Fruit fly (Drosophila melanogaster) whole organism, embryonic: ENCODE results near the gene Cpr67Fb.

Experiments used
- CG1024 ChIP-seq: fragments of 200-800 bp; sonication (Bioruptor generic); IDR thresholded peaks from 2 replicates; pipeline ENCODE4 v1.3.6; 2022; ENCODE audit warnings: missing biosample characterization, missing genetic modification characterization
- CG11093 ChIP-seq: fragments of 200-800 bp; sonication (Bioruptor generic); IDR thresholded peaks from 3 replicates; pipeline ENCODE4 v1.3.6; 2022; ENCODE audit warnings: missing biosample characterization, missing genetic modification characterization
- CG11398 ChIP-seq: fragments of 200-800 bp; sonication (Bioruptor generic); optimal IDR thresholded peaks from 2 replicates; lab custom pipeline; 2016; ENCODE audit warnings: missing biosample characterization, missing genetic modification characterization
- CG1233 ChIP-seq: fragments of 200-800 bp; sonication (Bioruptor generic); optimal IDR thresholded peaks from 4 replicates; lab custom pipeline; 2018; ENCODE audit warnings: missing biosample characterization, mild to moderate bottlenecking, missing genetic modification characterization
- CG13123 ChIP-seq: fragments of 200-800 bp; sonication (Bioruptor generic); optimal IDR thresholded peaks from 2 replicates; lab custom pipeline; 2016; ENCODE audit warnings: missing biosample characterization, missing genetic modification characterization
- CG2129 ChIP-seq: fragments of 200-800 bp; sonication (Bioruptor generic); IDR thresholded peaks from 2 replicates; pipeline ENCODE4 v1.3.6; 2022; ENCODE audit warnings: missing biosample characterization, missing genetic modification characterization; ENCODE audit not compliant: partially characterized antibody
- CG33557 ChIP-seq: fragments of 200-800 bp; sonication (Bioruptor generic); optimal IDR thresholded peaks from 2 replicates; lab custom pipeline; 2019; ENCODE audit warnings: missing biosample characterization, mild to moderate bottlenecking, missing genetic modification characterization, moderate library complexity
- CG3847 ChIP-seq: fragments of 200-800 bp; sonication (Bioruptor generic); IDR thresholded peaks from 2 replicates; pipeline ENCODE4 v1.3.6; 2022; ENCODE audit warnings: missing biosample characterization, missing genetic modification characterization
- CG5953 ChIP-seq: fragments of 200-800 bp; sonication (Bioruptor generic); IDR thresholded peaks from 2 replicates; pipeline ENCODE4 v1.3.6; 2022; ENCODE audit warnings: missing biosample characterization, missing genetic modification characterization
- CG6683 ChIP-seq: fragments of 200-800 bp; sonication (Bioruptor generic); optimal IDR thresholded peaks from 2 replicates; lab custom pipeline; 2017; ENCODE audit warnings: missing biosample characterization, mild to moderate bottlenecking, missing genetic modification characterization, missing genetic modification reagents
- CG7987 ChIP-seq: fragments of 200-800 bp; sonication (Bioruptor generic); optimal IDR thresholded peaks from 2 replicates; lab custom pipeline; 2018; ENCODE audit warnings: missing biosample characterization, mild to moderate bottlenecking, missing genetic modification characterization, moderate library complexity
- CG8359 ChIP-seq: fragments of 200-800 bp; sonication (Bioruptor generic); optimal IDR thresholded peaks from 2 replicates; lab custom pipeline; 2017; ENCODE audit warnings: missing biosample characterization, mild to moderate bottlenecking, missing genetic modification characterization, borderline replicate concordance
- CG8765 ChIP-seq: fragments of 200-800 bp; sonication (Bioruptor generic); IDR thresholded peaks from 2 replicates; pipeline ENCODE4 v1.3.6; 2022; ENCODE audit warnings: missing biosample characterization, missing genetic modification characterization
- CG8924 ChIP-seq: fragments of 200-800 bp; optimal IDR thresholded peaks from 3 replicates; lab custom pipeline; 2019; ENCODE audit warnings: missing biosample characterization, mild to moderate bottlenecking, missing genetic modification characterization, moderate library complexity
- Camta ChIP-seq: fragments of 200-800 bp; sonication (Bioruptor generic); optimal IDR thresholded peaks from 2 replicates; lab custom pipeline; 2016; ENCODE audit warnings: missing biosample characterization, missing genetic modification characterization
- Dip3 ChIP-seq: fragments of 200-800 bp; sonication (Bioruptor generic); optimal IDR thresholded peaks from 3 replicates; lab custom pipeline; 2016; ENCODE audit warnings: missing biosample characterization, missing genetic modification characterization
- Dll ChIP-seq: fragments of 200-800 bp; sonication (Bioruptor generic); IDR thresholded peaks from 4 replicates; pipeline ENCODE4 v1.3.6; 2022; ENCODE audit warnings: missing biosample characterization, missing genetic modification characterization; ENCODE audit not compliant: partially characterized antibody
- Dref ChIP-seq: fragments of 200-800 bp; sonication (Bioruptor generic); IDR thresholded peaks from 2 replicates; pipeline ENCODE4 v1.3.6; 2022; ENCODE audit warnings: missing biosample characterization, missing genetic modification characterization
- H15 ChIP-seq: fragments of 200-800 bp; sonication (Bioruptor generic); IDR thresholded peaks from 3 replicates; pipeline ENCODE4 v1.3.6; 2022; ENCODE audit warnings: missing biosample characterization, missing genetic modification characterization
- Hey ChIP-seq: fragments of 200-800 bp; sonication (Bioruptor generic); optimal IDR thresholded peaks from 3 replicates; lab custom pipeline; 2018; ENCODE audit warnings: missing biosample characterization, mild to moderate bottlenecking, missing genetic modification characterization
- Lhr ChIP-seq: fragments of 200-800 bp; sonication (Bioruptor generic); optimal IDR thresholded peaks from 3 replicates; lab custom pipeline; 2017; ENCODE audit warnings: mild to moderate bottlenecking, missing biosample characterization, missing genetic modification reagents, missing genetic modification characterization
- MTF-1 ChIP-seq: fragments of 200-800 bp; sonication (Bioruptor generic); optimal IDR thresholded peaks from 2 replicates; lab custom pipeline; 2018; ENCODE audit warnings: missing biosample characterization, mild to moderate bottlenecking, missing genetic modification characterization, borderline replicate concordance
- Max ChIP-seq: fragments of 200-800 bp; sonication (Bioruptor generic); optimal IDR thresholded peaks from 2 replicates; lab custom pipeline; 2016; ENCODE audit warnings: missing biosample characterization, mild to moderate bottlenecking, missing genetic modification characterization
- NFAT ChIP-seq: fragments of 200-800 bp; sonication (Bioruptor generic); IDR thresholded peaks from 2 replicates; pipeline ENCODE4 v1.3.6; 2022; ENCODE audit warnings: missing biosample characterization, missing genetic modification characterization
- Nf-YB ChIP-seq: fragments of 200-800 bp; sonication (Bioruptor generic); optimal IDR thresholded peaks from 3 replicates; lab custom pipeline; 2019; ENCODE audit warnings: missing biosample characterization, mild to moderate bottlenecking, missing genetic modification characterization, moderate library complexity
- Oaz ChIP-seq: fragments of 200-800 bp; sonication (Bioruptor generic); IDR thresholded peaks from 2 replicates; pipeline ENCODE4 v1.3.6; 2022; ENCODE audit warnings: missing biosample characterization, missing genetic modification characterization
- Opbp ChIP-seq: fragments of 200-800 bp; sonication (Bioruptor generic); IDR thresholded peaks from 3 replicates; pipeline ENCODE4 v1.3.6; 2022; ENCODE audit warnings: missing biosample characterization, missing genetic modification characterization; ENCODE audit not compliant: partially characterized antibody
- YL-1 ChIP-seq: fragments of 200-800 bp; sonication (Bioruptor generic); optimal IDR thresholded peaks from 3 replicates; lab custom pipeline; 2017; ENCODE audit warnings: missing biosample characterization, mild to moderate bottlenecking, missing genetic modification characterization
- az2 ChIP-seq: fragments of 200-800 bp; sonication (Bioruptor generic); optimal IDR thresholded peaks from 3 replicates; lab custom pipeline; 2016; ENCODE audit warnings: missing biosample characterization, missing genetic modification characterization
- bbx ChIP-seq: fragments of 200-800 bp; sonication (Bioruptor generic); IDR thresholded peaks from 2 replicates; pipeline ENCODE4 v1.3.6; 2022; ENCODE audit warnings: missing biosample characterization, missing genetic modification characterization; ENCODE audit not compliant: partially characterized antibody
- caup ChIP-seq: fragments of 200-800 bp; sonication (Bioruptor generic); optimal IDR thresholded peaks from 3 replicates; lab custom pipeline; 2017; ENCODE audit warnings: missing biosample characterization, mild to moderate bottlenecking, missing genetic modification characterization, moderate library complexity; ENCODE audit not compliant: severe bottlenecking
- cg ChIP-seq: fragments of 200-800 bp; sonication (Bioruptor generic); optimal IDR thresholded peaks from 3 replicates; lab custom pipeline; 2019; ENCODE audit warnings: missing biosample characterization, mild to moderate bottlenecking, missing genetic modification characterization, moderate library complexity
- chinmo ChIP-seq: fragments of 200-800 bp; sonication (Bioruptor generic); IDR thresholded peaks from 4 replicates; pipeline ENCODE4 v1.3.6; 2022; ENCODE audit warnings: missing biosample characterization, missing genetic modification characterization; ENCODE audit not compliant: partially characterized antibody
- dpn ChIP-seq, 2 experiments: fragments of 200-800 bp; sonication (Bioruptor generic); optimal IDR thresholded peaks; 3 replicates each; lab custom pipeline; 2016; ENCODE audit warnings: missing biosample characterization in 2 of 2, missing genetic modification characterization in 2 of 2
- ems ChIP-seq: fragments of 200-800 bp; sonication (Bioruptor generic); optimal IDR thresholded peaks from 3 replicates; lab custom pipeline; 2016; ENCODE audit warnings: missing biosample characterization, missing genetic modification characterization
- eve ChIP-seq, 2 experiments: fragments of >200 bp; optimal IDR thresholded peaks; 2 replicates each; lab custom pipeline; 2017; ENCODE audit warnings: missing biosample characterization in 2 of 2, missing genetic modification characterization in 2 of 2
- ftz-f1 ChIP-seq: fragments of 200-800 bp; sonication (Bioruptor generic); optimal IDR thresholded peaks from 2 replicates; lab custom pipeline; 2016; ENCODE audit warnings: missing biosample characterization, missing genetic modification characterization
- fu2 ChIP-seq: fragments of 200-800 bp; sonication (Bioruptor generic); optimal IDR thresholded peaks from 2 replicates; lab custom pipeline; 2016; ENCODE audit warnings: missing biosample characterization, missing genetic modification characterization
- gce ChIP-seq: fragments of 200-800 bp; sonication (Bioruptor generic); IDR thresholded peaks from 3 replicates; pipeline ENCODE4 v1.3.6; 2022; ENCODE audit warnings: missing biosample characterization, missing genetic modification characterization
- ham ChIP-seq: fragments of 200-800 bp; sonication (Bioruptor generic); IDR thresholded peaks from 2 replicates; pipeline ENCODE4 v1.3.6; 2022; ENCODE audit warnings: missing biosample characterization, missing genetic modification characterization
- lmd ChIP-seq: fragments of 200-800 bp; sonication (Bioruptor generic); IDR thresholded peaks from 2 replicates; pipeline ENCODE4 v1.3.6; 2022; ENCODE audit warnings: missing biosample characterization, missing genetic modification characterization
- p53 ChIP-seq: fragments of 200-800 bp; sonication (Bioruptor generic); optimal IDR thresholded peaks from 2 replicates; lab custom pipeline; 2016; ENCODE audit warnings: missing biosample characterization, missing genetic modification characterization
- pita ChIP-seq: fragments of 200-800 bp; sonication (Bioruptor generic); optimal IDR thresholded peaks from 2 replicates; lab custom pipeline; 2017; ENCODE audit warnings: missing biosample characterization, mild to moderate bottlenecking, missing genetic modification characterization
- row ChIP-seq: fragments of 200-800 bp; sonication (Bioruptor generic); IDR thresholded peaks from 3 replicates; pipeline ENCODE4 v1.3.6; 2022; ENCODE audit warnings: missing biosample characterization, missing genetic modification characterization
- run ChIP-seq: fragments of 200-800 bp; sonication (Bioruptor generic); optimal IDR thresholded peaks from 3 replicates; lab custom pipeline; 2018; ENCODE audit warnings: missing biosample characterization, mild to moderate bottlenecking, missing genetic modification characterization
- sc ChIP-seq, 3 experiments: fragments of >200 bp in 2 of 3; fragments of 200-800 bp in 1 of 3; sonication (Bioruptor generic) in 1 of 3; optimal IDR thresholded peaks; 2 replicates in 2 of 3; 3 replicates in 1 of 3; lab custom pipeline; 2017; ENCODE audit warnings: mild to moderate bottlenecking in 1 of 3, missing biosample characterization in 1 of 3, missing genetic modification characterization in 1 of 3, missing genetic modification reagents in 1 of 3
- sima ChIP-seq: fragments of 200-800 bp; sonication (Bioruptor generic); optimal IDR thresholded peaks from 2 replicates; lab custom pipeline; 2016; ENCODE audit warnings: missing biosample characterization, missing genetic modification characterization
- so ChIP-seq: fragments of 200-800 bp; sonication (Bioruptor generic); IDR thresholded peaks from 3 replicates; pipeline ENCODE4 v1.3.6; 2022; ENCODE audit warnings: missing biosample characterization, missing genetic modification characterization
- unc-4 ChIP-seq: fragments of 200-800 bp; sonication (Bioruptor generic); IDR thresholded peaks from 2 replicates; pipeline ENCODE4 v1.3.6; 2022; ENCODE audit warnings: missing biosample characterization, missing genetic modification characterization; ENCODE audit not compliant: partially characterized antibody
- zen2 ChIP-seq: fragments of 200-800 bp; sonication (Bioruptor generic); IDR thresholded peaks from 3 replicates; pipeline ENCODE4 v1.3.6; 2022; ENCODE audit warnings: missing biosample characterization, missing genetic modification characterization; ENCODE audit not compliant: partially characterized antibody

Gene Cpr67Fb

DNA sequence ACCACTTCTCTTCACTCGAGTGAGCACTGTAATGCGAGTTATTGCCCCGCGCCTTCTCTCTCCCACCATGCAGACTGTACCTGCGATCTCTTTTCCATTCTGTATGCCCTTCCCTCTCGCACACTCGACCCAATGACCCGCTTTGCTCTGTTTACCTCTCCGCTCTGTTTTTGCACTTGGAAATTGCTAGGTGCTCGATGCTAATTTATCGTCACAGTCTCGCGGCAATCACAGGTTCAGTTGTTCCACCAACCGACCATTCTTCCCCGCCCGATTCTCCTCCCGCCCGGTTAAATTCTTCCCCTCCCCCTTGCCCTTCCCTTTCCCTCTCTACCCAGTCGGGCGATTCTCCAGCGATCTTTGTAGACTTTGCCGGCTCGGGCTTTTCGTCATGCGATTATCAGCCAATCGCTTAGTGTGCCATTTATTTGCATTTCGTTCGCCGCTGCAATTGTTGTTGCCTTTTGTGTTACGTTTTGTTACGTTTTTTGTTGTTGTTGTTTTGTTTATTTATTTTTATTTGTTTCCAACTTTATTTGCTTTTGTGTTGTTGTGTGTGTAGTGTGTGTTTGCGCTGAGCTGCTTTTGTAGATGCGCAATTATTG, 26.1 kb upstream of the Cpr67Fb start (continued):
- TF ChIP-seq CG6683 (no peak), YL-1 (no peak), run (tag; lab: Kevin White, UChicago) (no peak), Opbp (GFP tag; lab: Robert Waterston, UW) (no peak), CG2129 (GFP tag; lab: Robert Waterston, UW) (no peak), eve (GFP tag; optimal IDR thresholded peaks at IDR 0.05; lab: Kevin White, UChicago) (no peak), Camta (GFP tag; lab: Kevin White, UChicago) (no peak), dpn (GFP tag; optimal IDR thresholded peaks at IDR 0.05; lab: Kevin White, UChicago) (no peak), CG13123 (GFP tag; lab: Kevin White, UChicago) (no peak), p53 (GFP tag; lab: Kevin White, UChicago) (no peak), zen2 (GFP tag; lab: Robert Waterston, UW) (no peak), CG1024 (GFP tag; lab: Robert Waterston, UW) (no peak), CG11093 (GFP tag; lab: Robert Waterston, UW) (no peak), Oaz (GFP tag; lab: Robert Waterston, UW) (no peak), CG8924 (tag; lab: Kevin White, UChicago) (no peak), CG11398 (GFP tag; lab: Kevin White, UChicago) (no peak), CG33557 (GFP tag; lab: Kevin White, UChicago) (no peak), fu2 (no peak), CG3847 (no peak), CG5953 (no peak), bbx (no peak), row (GFP tag; lab: Robert Waterston, UW) (no peak), CG7987 (GFP tag; lab: Kevin White, UChicago) (peak; percentile 55), chinmo (GFP tag; lab: Robert Waterston, UW) (peak; percentile 70; the same call in 1 of the 4 replicates), az2 (GFP tag; lab: Kevin White, UChicago) (no peak), CG8765 (no peak), pita (GFP tag; lab: Kevin White, UChicago) (no peak), Hey (no peak), MTF-1 (GFP tag; lab: Kevin White, UChicago) (no peak), Dref (GFP tag; lab: Robert Waterston, UW) (no peak), H15 (GFP tag; lab: Robert Waterston, UW) (0 out of 3 replicates have a peak, but pooled peaks have one; percentile 20), ftz-f1 (no peak), lmd (GFP tag; lab: Robert Waterston, UW) (no peak), Nf-YB (GFP tag; lab: Kevin White, UChicago) (no peak), caup (GFP tag; lab: Kevin White, UChicago) (peak; percentile 3), Dll (GFP tag; lab: Robert Waterston, UW) (no peak), cg (GFP tag; lab: Kevin White, UChicago) (no peak), Dip3 (GFP tag; lab: Kevin White, UChicago) (no peak), ems (GFP tag; lab: Kevin White, UChicago) (no peak), CG8359 (GFP tag; lab: Kevin White, UChicago) (no peak), CG1233 (GFP tag; lab: Kevin White, UChicago) (no peak), ham (GFP tag; lab: Robert Waterston, UW) (no peak), Lhr (GFP tag; lab: Kevin White, UChicago) (no peak), unc-4 (no peak), so (GFP tag; lab: Robert Waterston, UW) (no peak), Max (no peak), sc (optimal IDR thresholded peaks at IDR 0.05; lab: Kevin White, UChicago) (no peak), sc (GFP tag; optimal IDR thresholded peaks at IDR 0.05; lab: Kevin White, UChicago) (no peak), NFAT (GFP tag; lab: Robert Waterston, UW) (peak; percentile 32; the same call in 1 of the 2 replicates), gce (no peak), sima (GFP tag; lab: Kevin White, UChicago) (no peak)
